Worm (Caenorhabditis elegans) whole organism, L1 larva: ENCODE data around the gene zip-2.

Source experiments
- Y116A8C.19 ChIP-seq: sonication (generic microtip); optimal IDR thresholded peaks from 2 replicates; lab custom pipeline; 2016; ENCODE audit warnings: missing compliant biosample characterization, missing genetic modification characterization, borderline replicate concordance
- alr-1 ChIP-seq: fragments of 200-800 bp; sonication (Bioruptor generic); optimal IDR thresholded peaks from 2 replicates; lab custom pipeline; 2018; ENCODE audit warnings: borderline replicate concordance, mild to moderate bottlenecking, missing genetic modification characterization, missing compliant biosample characterization
- aly-2 ChIP-seq: fragments of 150-350 bp; optimal IDR thresholded peaks from 2 replicates; lab custom pipeline; 2014; ENCODE audit warnings: missing biosample characterization, missing genetic modification characterization
- ceh-63 ChIP-seq: fragments of 200-800 bp; sonication (Bioruptor generic); optimal IDR thresholded peaks from 2 replicates; lab custom pipeline; 2018; ENCODE audit warnings: mild to moderate bottlenecking, missing genetic modification characterization, missing compliant biosample characterization
- ceh-8 ChIP-seq: fragments of 200-800 bp; sonication (Bioruptor generic); optimal IDR thresholded peaks from 2 replicates; lab custom pipeline; 2018; ENCODE audit warnings: mild to moderate bottlenecking, missing genetic modification characterization, moderate library complexity, missing compliant biosample characterization
- ceh-82 ChIP-seq, 3 experiments: fragments of 150-350 bp in 1 of 3; sonication (generic microtip) in 2 of 3; optimal IDR thresholded peaks; 2 replicates each; lab custom pipeline; 2014 to 2017; ENCODE audit warnings: missing biosample characterization in 3 of 3, missing genetic modification characterization in 3 of 3
- ces-1 ChIP-seq: fragments of 150-350 bp; optimal IDR thresholded peaks from 2 replicates; lab custom pipeline; 2014; ENCODE audit warnings: missing biosample characterization, missing genetic modification reagents, missing genetic modification characterization
- dsc-1 ChIP-seq: sonication (generic microtip); optimal IDR thresholded peaks from 2 replicates; lab custom pipeline; 2016; ENCODE audit warnings: mild to moderate bottlenecking, missing genetic modification characterization, missing compliant biosample characterization
- efl-1 ChIP-seq, 4 experiments: fragments of 150-350 bp; optimal IDR thresholded peaks in 3 of 4; peaks in 1 of 4; 1 replicate in 1 of 4; 2 replicates in 3 of 4; lab custom pipeline; 2014; ENCODE audit warnings: missing biosample characterization in 2 of 4, missing genetic modification characterization in 2 of 4, missing genetic modification reagents in 2 of 4
- efl-3 ChIP-seq: fragments of 200-800 bp; sonication (Bioruptor generic); optimal IDR thresholded peaks from 2 replicates; lab custom pipeline; 2018; ENCODE audit warnings: mild to moderate bottlenecking, missing genetic modification characterization, missing compliant biosample characterization
- egl-27 ChIP-seq, 2 experiments: fragments of 150-350 bp in 1 of 2; sonication (generic microtip); optimal IDR thresholded peaks; 3 replicates each; lab custom pipeline; 2017 to 2018; ENCODE audit warnings: missing biosample characterization in 2 of 2, missing genetic modification characterization in 2 of 2, missing genetic modification reagents in 2 of 2
- elt-2 ChIP-seq: sonication (generic microtip); optimal IDR thresholded peaks from 2 replicates; lab custom pipeline; 2016; ENCODE audit warnings: missing genetic modification characterization, mild to moderate bottlenecking, inconsistent platforms, missing compliant biosample characterization, missing genetic modification reagents
- elt-3 ChIP-seq, 6 experiments: fragments of 150-350 bp in 1 of 6; sonication (generic microtip); optimal IDR thresholded peaks; 2 replicates each; lab custom pipeline; 2017 to 2018; ENCODE audit warnings: missing biosample characterization in 6 of 6, missing genetic modification characterization in 6 of 6, inconsistent platforms in 1 of 6
- ets-5 ChIP-seq: fragments of 200-800 bp; sonication (Bioruptor generic); IDR thresholded peaks from 2 replicates; pipeline ENCODE4 v1.3.6; 2022; ENCODE audit warnings: missing genetic modification characterization, missing compliant biosample characterization
- fkh-10 ChIP-seq: sonication (generic microtip); optimal IDR thresholded peaks from 2 replicates; lab custom pipeline; 2017; ENCODE audit warnings: missing biosample characterization, missing genetic modification reagents, missing genetic modification characterization
- hpl-2 ChIP-seq: fragments of 150-350 bp; optimal IDR thresholded peaks from 2 replicates; lab custom pipeline; 2014; ENCODE audit warnings: missing biosample characterization, missing genetic modification reagents, missing genetic modification characterization
- isw-1 ChIP-seq: fragments of 200-800 bp; sonication (Bioruptor generic); IDR thresholded peaks from 2 replicates; pipeline ENCODE4 v1.3.6; 2022; ENCODE audit warnings: missing genetic modification characterization, missing compliant biosample characterization
- jun-1 ChIP-seq: fragments of 150-350 bp; optimal IDR thresholded peaks from 2 replicates; lab custom pipeline; 2014; ENCODE audit warnings: missing biosample characterization, missing genetic modification reagents, missing genetic modification characterization
- lin-14 ChIP-seq: fragments of 200-800 bp; sonication (Bioruptor generic); optimal IDR thresholded peaks from 2 replicates; lab custom pipeline; 2018; ENCODE audit warnings: mild to moderate bottlenecking, missing genetic modification characterization, moderate library complexity, missing compliant biosample characterization
- lin-35 ChIP-seq, 2 experiments: fragments of 150-350 bp; optimal IDR thresholded peaks; 2 replicates each; lab custom pipeline; 2014; ENCODE audit warnings: missing biosample characterization in 2 of 2, missing genetic modification characterization in 2 of 2, missing genetic modification reagents in 2 of 2
- lin-39 ChIP-seq: fragments of 150-350 bp; optimal IDR thresholded peaks from 2 replicates; lab custom pipeline; 2014; ENCODE audit warnings: missing biosample characterization, missing genetic modification reagents, missing genetic modification characterization
- lir-3 ChIP-seq: sonication (generic microtip); optimal IDR thresholded peaks from 2 replicates; lab custom pipeline; 2016; ENCODE audit warnings: mild to moderate bottlenecking, missing genetic modification characterization, moderate library complexity, missing compliant biosample characterization; ENCODE audit not compliant: poor library complexity
- lsy-2 ChIP-seq, 2 experiments: fragments of 150-350 bp; optimal IDR thresholded peaks; 2 replicates each; lab custom pipeline; 2014; ENCODE audit warnings: missing biosample characterization in 2 of 2, missing genetic modification characterization in 2 of 2
- mdl-1 ChIP-seq, 2 experiments: fragments of 150-350 bp; optimal IDR thresholded peaks; 2 replicates each; lab custom pipeline; 2014 to 2017; ENCODE audit warnings: missing biosample characterization in 2 of 2, missing genetic modification characterization in 2 of 2, inconsistent platforms in 1 of 2
- mef-2 ChIP-seq: fragments of 150-350 bp; optimal IDR thresholded peaks from 2 replicates; lab custom pipeline; 2014; ENCODE audit warnings: missing biosample characterization, missing genetic modification characterization
- nhr-12 ChIP-seq: sonication (generic microtip); optimal IDR thresholded peaks from 2 replicates; lab custom pipeline; 2017; ENCODE audit warnings: missing biosample characterization, missing genetic modification characterization
- nhr-19 ChIP-seq: fragments of 200-800 bp; sonication (Bioruptor generic); conservative IDR thresholded peaks from 2 replicates; pipeline ENCODE4 v1.3.6; 2022; ENCODE audit warnings: missing genetic modification characterization, missing compliant biosample characterization
- nhr-237 ChIP-seq: fragments of 150-350 bp; optimal IDR thresholded peaks from 2 replicates; lab custom pipeline; 2014; ENCODE audit warnings: missing biosample characterization, missing genetic modification characterization
- nhr-28 ChIP-seq: fragments of 150-350 bp; optimal IDR thresholded peaks from 2 replicates; lab custom pipeline; 2014; ENCODE audit warnings: missing biosample characterization, missing genetic modification characterization
- nhr-47 ChIP-seq: sonication (generic microtip); optimal IDR thresholded peaks from 2 replicates; lab custom pipeline; 2016; ENCODE audit warnings: mild to moderate bottlenecking, missing genetic modification characterization, moderate library complexity, missing compliant biosample characterization
- nhr-71 ChIP-seq: sonication (generic microtip); optimal IDR thresholded peaks from 2 replicates; lab custom pipeline; 2016; ENCODE audit warnings: mild to moderate bottlenecking, missing genetic modification characterization, moderate library complexity, missing compliant biosample characterization
- nhr-84 ChIP-seq: sonication (generic microtip); optimal IDR thresholded peaks from 2 replicates; lab custom pipeline; 2017; ENCODE audit warnings: missing biosample characterization, missing genetic modification characterization
- nhr-85 ChIP-seq: sonication (generic microtip); peaks from one replicate; lab custom pipeline; 2016; ENCODE audit warnings: missing genetic modification characterization, inconsistent platforms, missing compliant biosample characterization
- nhr-90 ChIP-seq: sonication (generic microtip); optimal IDR thresholded peaks from 2 replicates; lab custom pipeline; 2016; ENCODE audit warnings: mild to moderate bottlenecking, missing genetic modification characterization, missing compliant biosample characterization; ENCODE audit not compliant: poor library complexity
- pag-3 ChIP-seq: sonication (generic microtip); optimal IDR thresholded peaks from 2 replicates; lab custom pipeline; 2017; ENCODE audit warnings: missing genetic modification characterization, mild to moderate bottlenecking, missing compliant biosample characterization, antibody characterized with exemption, borderline replicate concordance; ENCODE audit not compliant: insufficient read depth
- pax-3 ChIP-seq: fragments of 200-800 bp; sonication (Bioruptor generic); optimal IDR thresholded peaks from 2 replicates; lab custom pipeline; 2018; ENCODE audit warnings: mild to moderate bottlenecking, missing genetic modification characterization, moderate library complexity, missing compliant biosample characterization
- rnt-1 ChIP-seq: sonication (generic microtip); optimal IDR thresholded peaks from 2 replicates; lab custom pipeline; 2016; ENCODE audit warnings: mild to moderate bottlenecking, missing genetic modification characterization, moderate library complexity, missing compliant biosample characterization
- snpc-4 ChIP-seq: fragments of 150-350 bp; optimal IDR thresholded peaks from 2 replicates; lab custom pipeline; 2014; ENCODE audit warnings: missing biosample characterization, missing genetic modification characterization
- snu-23 ChIP-seq: sonication (generic microtip); optimal IDR thresholded peaks from 2 replicates; lab custom pipeline; 2016; ENCODE audit warnings: missing genetic modification characterization, missing compliant biosample characterization
- sox-4 ChIP-seq: sonication (generic microtip); optimal IDR thresholded peaks from 2 replicates; lab custom pipeline; 2016; ENCODE audit warnings: missing genetic modification characterization, missing compliant biosample characterization
- swsn-7 ChIP-seq: sonication (generic microtip); optimal IDR thresholded peaks from 2 replicates; lab custom pipeline; 2016; ENCODE audit warnings: missing genetic modification characterization, missing compliant biosample characterization
- tbx-2 ChIP-seq: sonication (generic microtip); optimal IDR thresholded peaks from 2 replicates; lab custom pipeline; 2016; ENCODE audit warnings: missing genetic modification characterization, missing compliant biosample characterization
- unc-30 ChIP-seq: sonication (generic microtip); optimal IDR thresholded peaks from 2 replicates; lab custom pipeline; 2017; ENCODE audit warnings: missing biosample characterization, missing genetic modification characterization
- unc-62 ChIP-seq: fragments of 150-350 bp; optimal IDR thresholded peaks from 2 replicates; lab custom pipeline; 2014; ENCODE audit warnings: missing biosample characterization, missing genetic modification reagents, missing genetic modification characterization
- unc-86 ChIP-seq: sonication (generic microtip); optimal IDR thresholded peaks from 2 replicates; lab custom pipeline; 2016; ENCODE audit warnings: missing genetic modification characterization, missing compliant biosample characterization
- xbp-1 ChIP-seq: sonication (generic microtip); optimal IDR thresholded peaks from 2 replicates; lab custom pipeline; 2016; ENCODE audit warnings: missing genetic modification characterization, missing compliant biosample characterization
- zag-1 ChIP-seq: fragments of 150-350 bp; optimal IDR thresholded peaks from 2 replicates; lab custom pipeline; 2014; ENCODE audit warnings: missing biosample characterization, missing genetic modification characterization
- zip-4 ChIP-seq: fragments of 200-800 bp; sonication (Bioruptor generic); optimal IDR thresholded peaks from 2 replicates; lab custom pipeline; 2018; ENCODE audit warnings: mild to moderate bottlenecking, missing genetic modification characterization, moderate library complexity, missing compliant biosample characterization

Gene zip-2

DNA sequence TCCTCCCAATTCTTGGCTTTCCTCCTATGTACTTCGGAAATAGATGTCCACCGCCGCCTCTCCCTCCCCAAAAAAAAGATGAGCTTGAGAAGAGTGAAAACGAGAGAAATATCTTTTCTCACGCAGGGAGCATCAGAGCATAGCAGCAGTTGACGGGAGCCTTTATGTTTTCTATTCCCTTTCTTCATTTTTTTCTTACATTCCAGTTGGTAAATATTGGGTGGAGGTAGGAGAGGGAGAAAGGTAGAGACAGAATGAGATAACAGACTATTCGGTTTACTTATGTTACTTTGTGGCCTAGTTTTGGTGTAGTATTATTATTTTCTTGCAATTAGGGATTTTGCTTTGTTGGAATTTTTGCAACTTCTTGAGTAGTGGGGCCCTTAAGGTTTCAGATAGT is 11.8 kb downstream of the zip-2 start:
- TF ChIP-seq rnt-1 (tag; lab: Kevin White, UChicago) (peak; percentile 39), lsy-2 (tag; optimal IDR thresholded peaks at IDR 0.05; lab: Kevin White, UChicago) (peak in 1 of 2 experiments; percentile 4), ceh-8 (no peak), efl-1 (optimal IDR thresholded peaks at IDR 0.05; lab: Kevin White, UChicago) (no peak), efl-1 (GFP tag; optimal IDR thresholded peaks at IDR 0.05 in 1 of 2; lab: Kevin White, UChicago) (peak in 1 of 2 experiments; percentile 92), dsc-1 (tag; lab: Kevin White, UChicago) (no peak)

DNA sequence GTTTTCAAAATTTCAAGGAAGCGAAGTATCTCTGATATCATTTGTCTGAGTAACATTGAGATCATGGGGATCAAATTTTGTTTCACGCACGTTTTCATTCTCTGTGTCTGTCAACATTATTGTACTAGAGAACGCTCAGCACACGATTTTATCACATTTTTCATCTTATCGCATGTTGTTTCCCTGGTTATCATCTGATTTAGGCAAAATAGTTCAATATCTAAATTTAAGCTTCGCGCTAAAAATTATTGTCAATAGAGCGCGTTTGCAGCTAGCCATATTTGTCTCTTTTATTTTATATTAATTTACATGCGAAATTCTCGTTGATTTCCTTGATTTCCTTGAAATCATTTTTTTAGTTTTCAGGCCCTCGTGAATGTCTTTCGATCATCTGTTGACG is 12.7 kb downstream of the zip-2 start, which contains the start of gene K02F3.2:
TSS of gene K02F3.2 (plus strand) at position 357 of the 400 bp plus-strand sequence.
- TF ChIP-seq nhr-28 (tag; lab: Kevin White, UChicago): no peak
- no peak for TF ChIP-seq alr-1 (tag; lab: Kevin White, UChicago)
- TF ChIP-seq nhr-84 (tag; lab: Kevin White, UChicago): no peak
- no peak for TF ChIP-seq snpc-4 (tag; lab: Kevin White, UChicago)
- peak in 1 of 3 experiments; percentile 25 for TF ChIP-seq ceh-82 (tag; optimal IDR thresholded peaks at IDR 0.05; lab: Kevin White, UChicago)
- no peak for TF ChIP-seq unc-30
- peak; percentile 90 to 94 for TF ChIP-seq efl-1 (optimal IDR thresholded peaks at IDR 0.05; lab: Kevin White, UChicago)
- peak; percentile 93 to 99 for TF ChIP-seq efl-1 (GFP tag; optimal IDR thresholded peaks at IDR 0.05 in 1 of 2; lab: Kevin White, UChicago)
- no peak for TF ChIP-seq nhr-12 (tag; lab: Kevin White, UChicago)
- TF ChIP-seq sox-4: peak; percentile 35
- TF ChIP-seq ets-5: no peak
- TF ChIP-seq zag-1 (tag; lab: Kevin White, UChicago): no peak
- TF ChIP-seq ceh-63 (GFP tag; lab: Kevin White, UChicago): no peak
- TF ChIP-seq xbp-1 (tag; lab: Kevin White, UChicago): peak; percentile 19
- no peak for TF ChIP-seq mef-2
- peak; percentile 91 to 97 for TF ChIP-seq lin-35 (GFP tag; optimal IDR thresholded peaks at IDR 0.05; lab: Kevin White, UChicago)
- TF ChIP-seq unc-62 (GFP tag; lab: Kevin White, UChicago): no peak
- TF ChIP-seq lin-14: no peak
- TF ChIP-seq nhr-19 (GFP tag; lab: Robert Waterston, UW): peak; percentile 69
- TF ChIP-seq efl-3 (GFP tag; lab: Kevin White, UChicago): no peak
- peak; percentile 70 for TF ChIP-seq nhr-71
- TF ChIP-seq snu-23: peak; percentile 69
- no peak for TF ChIP-seq pag-3
- TF ChIP-seq egl-27 (tag; optimal IDR thresholded peaks at IDR 0.05; lab: Kevin White, UChicago): no peak
- no peak for TF ChIP-seq hpl-2
- TF ChIP-seq lin-39 (tag; lab: Kevin White, UChicago): no peak
- no peak for TF ChIP-seq fkh-10 (GFP tag; lab: Kevin White, UChicago)
- TF ChIP-seq lsy-2 (tag; optimal IDR thresholded peaks at IDR 0.05; lab: Kevin White, UChicago): peak; percentile 40 to 70
- TF ChIP-seq tbx-2 (tag; lab: Kevin White, UChicago): peak; percentile 58
- TF ChIP-seq ceh-8: no peak
- TF ChIP-seq nhr-85 (tag; lab: Kevin White, UChicago): peak; percentile 78
- peak; percentile 71 for TF ChIP-seq nhr-47 (tag; lab: Kevin White, UChicago)
- TF ChIP-seq mdl-1 (tag; optimal IDR thresholded peaks at IDR 0.05; lab: Kevin White, UChicago): peak in 1 of 2 experiments; percentile 43
- TF ChIP-seq unc-86 (tag; lab: Kevin White, UChicago): no peak
- TF ChIP-seq pax-3 (tag; lab: Kevin White, UChicago): no peak
- no peak for TF ChIP-seq rnt-1 (tag; lab: Kevin White, UChicago)
- TF ChIP-seq ces-1: no peak
- no peak for TF ChIP-seq Y116A8C.19 (tag; lab: Kevin White, UChicago)
- no peak for TF ChIP-seq aly-2 (tag; lab: Kevin White, UChicago)
- peak; percentile 78 for TF ChIP-seq elt-2 (tag; lab: Kevin White, UChicago)
- TF ChIP-seq zip-4: no peak
- no peak for TF ChIP-seq jun-1 (tag; lab: Kevin White, UChicago)
- peak in 2 of 6 experiments; percentile 32 to 84 for TF ChIP-seq elt-3 (tag; optimal IDR thresholded peaks at IDR 0.05; lab: Kevin White, UChicago)
- 0 out of 2 replicates have a peak, but pooled peaks have one; percentile 5 for TF ChIP-seq isw-1 (GFP tag; lab: Robert Waterston, UW)
- TF ChIP-seq nhr-237: no peak
- TF ChIP-seq swsn-7 (tag; lab: Kevin White, UChicago): peak; percentile 43
- TF ChIP-seq lir-3 (tag; lab: Kevin White, UChicago): peak; percentile 47
- TF ChIP-seq nhr-90 (tag; lab: Kevin White, UChicago): peak; percentile 73
